Fruit fly (Drosophila melanogaster) whole organism, pupa: ENCODE results near the gene Atg5.

Source experiments
- CG10348 ChIP-seq: fragments of 200-800 bp; sonication (Bioruptor generic); IDR thresholded peaks from 2 replicates; pipeline ENCODE4 v1.3.6; 2022; ENCODE audit warnings: missing biosample characterization, missing genetic modification characterization
- CG12605 ChIP-seq: fragments of 200-800 bp; sonication (Bioruptor generic); IDR thresholded peaks from 2 replicates; pipeline ENCODE4 v1.3.6; 2022; ENCODE audit warnings: missing biosample characterization, missing genetic modification characterization
- CG13204 ChIP-seq: fragments of 200-800 bp; sonication (Bioruptor generic); optimal IDR thresholded peaks from 2 replicates; lab custom pipeline; 2018; ENCODE audit warnings: missing biosample characterization, mild to moderate bottlenecking, missing genetic modification characterization, moderate library complexity
- CG14655 ChIP-seq: fragments of 200-800 bp; sonication (Bioruptor generic); optimal IDR thresholded peaks from 3 replicates; lab custom pipeline; 2017; ENCODE audit warnings: mild to moderate bottlenecking, missing biosample characterization, missing genetic modification reagents, missing genetic modification characterization
- CG15710 ChIP-seq: fragments of 200-800 bp; sonication (Bioruptor generic); optimal IDR thresholded peaks from 2 replicates; lab custom pipeline; 2018; ENCODE audit warnings: missing biosample characterization, mild to moderate bottlenecking, missing genetic modification characterization, moderate library complexity
- CG17806 ChIP-seq: fragments of 200-800 bp; sonication (Bioruptor generic); optimal IDR thresholded peaks from 2 replicates; lab custom pipeline; 2018; ENCODE audit warnings: missing biosample characterization, mild to moderate bottlenecking, missing genetic modification characterization, moderate library complexity
- CG32121 ChIP-seq: fragments of 200-800 bp; sonication (Bioruptor generic); IDR thresholded peaks from 2 replicates; pipeline ENCODE4 v1.3.6; 2022; ENCODE audit warnings: missing biosample characterization, missing genetic modification characterization
- CG34367 ChIP-seq: fragments of 200-800 bp; sonication (Bioruptor generic); optimal IDR thresholded peaks from 2 replicates; lab custom pipeline; 2018; ENCODE audit warnings: missing biosample characterization, mild to moderate bottlenecking, missing genetic modification characterization
- CG4496 ChIP-seq: fragments of 200-800 bp; sonication (Bioruptor generic); IDR thresholded peaks from 3 replicates; pipeline ENCODE4 v1.3.6; 2022; ENCODE audit warnings: missing biosample characterization, missing genetic modification characterization
- CG8159 ChIP-seq: fragments of 200-800 bp; sonication (Bioruptor generic); optimal IDR thresholded peaks from 3 replicates; lab custom pipeline; 2018; ENCODE audit warnings: missing biosample characterization, mild to moderate bottlenecking, missing genetic modification characterization, moderate library complexity
- CG8301 ChIP-seq: fragments of 200-800 bp; sonication (Bioruptor generic); optimal IDR thresholded peaks from 2 replicates; lab custom pipeline; 2018; ENCODE audit warnings: missing biosample characterization, mild to moderate bottlenecking, missing genetic modification characterization
- CG9948 ChIP-seq: fragments of 200-800 bp; sonication (Bioruptor generic); optimal IDR thresholded peaks from 2 replicates; lab custom pipeline; 2018; ENCODE audit warnings: missing biosample characterization, mild to moderate bottlenecking, missing genetic modification characterization, moderate library complexity
- D1 ChIP-seq: fragments of 200-800 bp; sonication (Bioruptor generic); optimal IDR thresholded peaks from 2 replicates; lab custom pipeline; 2018; ENCODE audit warnings: missing biosample characterization, mild to moderate bottlenecking, missing genetic modification characterization, moderate library complexity
- EcR ChIP-seq: fragments of 200-800 bp; sonication (Bioruptor generic); optimal IDR thresholded peaks from 3 replicates; lab custom pipeline; 2019; ENCODE audit warnings: missing biosample characterization, missing genetic modification characterization, mild to moderate bottlenecking, moderate library complexity, missing genetic modification reagents
- Ets98B ChIP-seq: fragments of 200-800 bp; sonication (Bioruptor generic); IDR thresholded peaks from 2 replicates; pipeline ENCODE4 v1.3.6; 2022; ENCODE audit warnings: missing biosample characterization, missing genetic modification characterization
- Pif1A ChIP-seq: fragments of 200-800 bp; sonication (Bioruptor generic); optimal IDR thresholded peaks from 3 replicates; lab custom pipeline; 2016; ENCODE audit warnings: missing biosample characterization, missing genetic modification characterization
- Pif1B ChIP-seq: fragments of 200-800 bp; sonication (Bioruptor generic); optimal IDR thresholded peaks from 3 replicates; lab custom pipeline; 2016; ENCODE audit warnings: missing biosample characterization, missing genetic modification characterization
- Snoo ChIP-seq: fragments of 200-800 bp; sonication (Bioruptor generic); optimal IDR thresholded peaks from 3 replicates; lab custom pipeline; 2017; ENCODE audit warnings: missing biosample characterization, mild to moderate bottlenecking, missing genetic modification characterization, inconsistent platforms
- fd96Ca ChIP-seq: fragments of 200-800 bp; sonication (Bioruptor generic); IDR thresholded peaks from 3 replicates; pipeline ENCODE4 v1.3.6; 2022; ENCODE audit warnings: missing biosample characterization, missing genetic modification characterization
- gl ChIP-seq: fragments of 200-800 bp; sonication (Bioruptor generic); optimal IDR thresholded peaks from 2 replicates; lab custom pipeline; 2018; ENCODE audit warnings: missing biosample characterization, mild to moderate bottlenecking, missing genetic modification characterization
- rn ChIP-seq: fragments of 200-800 bp; sonication (Bioruptor generic); IDR thresholded peaks from 2 replicates; pipeline ENCODE4 v1.3.6; 2022; ENCODE audit warnings: missing biosample characterization, missing genetic modification characterization

Gene Atg5

DNA sequence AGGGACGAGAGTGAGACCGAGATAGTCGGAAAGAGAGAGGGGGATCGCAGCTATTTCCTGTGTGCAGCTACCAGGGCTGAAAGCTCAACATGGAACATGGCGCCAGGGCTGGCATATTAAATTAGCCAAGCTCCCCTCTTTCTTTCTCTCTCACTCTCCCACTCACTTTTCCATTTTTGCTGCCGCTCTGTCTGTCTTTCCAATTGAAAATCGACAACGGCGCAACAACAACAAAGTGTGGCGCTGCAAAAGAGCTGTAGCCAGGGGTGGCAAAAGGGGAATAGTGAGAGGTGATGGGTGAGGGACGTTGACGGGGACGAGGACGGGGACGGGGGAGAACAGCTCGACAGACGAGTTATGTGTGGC is 23.2 kb downstream of the Atg5 start:
- TF ChIP-seq CG9948 (tag; lab: Kevin White, UChicago) (peak; percentile 37), Pif1B (GFP tag; lab: Kevin White, UChicago) (peak; percentile 11), CG13204 (GFP tag; lab: Kevin White, UChicago) (no peak), CG10348 (GFP tag; lab: Robert Waterston, UW) (no peak), rn (no peak), CG34367 (tag; lab: Kevin White, UChicago) (peak; percentile 18), CG17806 (tag; lab: Kevin White, UChicago) (peak; percentile 40), Ets98B (peak; percentile 37), CG8301 (tag; lab: Kevin White, UChicago) (peak; percentile 17), Pif1A (GFP tag; lab: Kevin White, UChicago) (peak; percentile 16), Snoo (no peak), CG8159 (tag; lab: Kevin White, UChicago) (peak; percentile 62), CG15710 (tag; lab: Kevin White, UChicago) (peak; percentile 42), fd96Ca (GFP tag; lab: Robert Waterston, UW) (peak; percentile 73), CG32121 (GFP tag; lab: Robert Waterston, UW) (0 out of 2 replicates have a peak, but pooled peaks have one; percentile 40), CG14655 (GFP tag; lab: Kevin White, UChicago) (peak; percentile 21)
- TF ChIP-seq, all 21 proteins: peak for 12

DNA sequence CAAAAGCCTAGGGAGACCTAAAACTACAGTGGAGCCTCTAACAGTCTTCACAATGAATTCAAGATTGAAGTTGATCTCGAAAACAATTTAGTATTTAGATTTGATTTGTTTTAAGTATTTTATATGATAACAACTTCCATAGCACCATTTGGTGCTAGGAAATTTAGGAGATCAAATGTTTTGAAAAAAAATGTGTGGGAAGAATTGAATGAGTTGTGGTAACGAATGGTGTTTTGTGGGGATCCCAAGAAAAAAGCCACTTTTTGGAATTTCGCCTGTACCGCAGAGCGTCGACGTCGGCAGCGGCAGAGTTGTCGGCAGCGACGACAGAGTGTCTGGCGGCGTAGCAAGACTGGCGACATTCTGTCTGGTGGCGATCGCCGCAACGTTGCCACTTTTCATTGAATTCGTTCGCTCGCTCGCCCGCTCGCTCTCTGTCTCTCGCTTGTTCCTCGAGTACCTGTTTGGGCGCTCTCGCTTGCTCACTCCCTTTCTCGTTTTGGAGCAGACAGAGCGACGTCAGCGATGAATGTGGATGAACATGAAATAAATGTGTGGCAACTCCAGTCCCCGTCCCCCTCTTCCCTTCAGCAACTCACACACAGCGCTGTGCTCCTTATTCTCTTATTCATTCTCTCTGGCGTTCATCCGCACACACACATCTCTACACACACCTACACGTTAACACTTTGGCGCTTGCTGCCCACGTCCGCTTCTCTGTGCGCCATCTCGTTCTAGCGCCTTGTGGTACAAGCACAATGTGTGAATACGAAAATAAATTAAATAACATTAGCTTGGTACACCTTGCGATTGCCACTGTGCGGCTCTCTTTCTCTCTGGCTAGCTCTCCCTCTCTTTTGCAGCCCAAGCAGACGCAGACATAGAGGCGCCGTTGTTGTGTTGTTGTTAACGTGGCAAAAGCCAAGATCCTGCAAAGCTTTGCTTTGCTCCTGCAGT is 23.9 kb downstream of the Atg5 start:
- TF ChIP-seq CG12605, result no peak; the same call in 1 of the 2 replicates
- peak; percentile 46 for TF ChIP-seq CG32121 (GFP tag; lab: Robert Waterston, UW)
- TF ChIP-seq CG15710 (tag; lab: Kevin White, UChicago), result peak; percentile 71
- peak; percentile 34 for TF ChIP-seq EcR (GFP tag; lab: Kevin White, UChicago)
- TF ChIP-seq Pif1B (GFP tag; lab: Kevin White, UChicago), result peak; percentile 8
- peak; percentile 55 for TF ChIP-seq CG9948 (tag; lab: Kevin White, UChicago)
- peak; percentile 60 for TF ChIP-seq CG8301 (tag; lab: Kevin White, UChicago)
- no peak for TF ChIP-seq CG13204 (GFP tag; lab: Kevin White, UChicago)
- TF ChIP-seq CG10348 (GFP tag; lab: Robert Waterston, UW), result 0 out of 2 replicates have a peak, but pooled peaks have one; percentile 42
- TF ChIP-seq CG14655 (GFP tag; lab: Kevin White, UChicago), result peak; percentile 67
- TF ChIP-seq CG8159 (tag; lab: Kevin White, UChicago), result peak; percentile 75
- TF ChIP-seq CG34367 (tag; lab: Kevin White, UChicago), result peak; percentile 44
- no peak for TF ChIP-seq gl (tag; lab: Kevin White, UChicago)
- TF ChIP-seq fd96Ca (GFP tag; lab: Robert Waterston, UW), result peak; percentile 27
- peak; percentile 52 for TF ChIP-seq Pif1A (GFP tag; lab: Kevin White, UChicago)
- TF ChIP-seq Snoo, result peak; percentile 19
- TF ChIP-seq rn, result peak; percentile 22; the same call in 1 of the 2 replicates
- no peak for TF ChIP-seq D1 (tag; lab: Kevin White, UChicago)
- TF ChIP-seq Ets98B, result peak; percentile 4
- peak; percentile 60 for TF ChIP-seq CG17806 (tag; lab: Kevin White, UChicago)
- no peak; the same call in 2 of the 3 replicates for TF ChIP-seq CG4496 (GFP tag; lab: Robert Waterston, UW)

DNA sequence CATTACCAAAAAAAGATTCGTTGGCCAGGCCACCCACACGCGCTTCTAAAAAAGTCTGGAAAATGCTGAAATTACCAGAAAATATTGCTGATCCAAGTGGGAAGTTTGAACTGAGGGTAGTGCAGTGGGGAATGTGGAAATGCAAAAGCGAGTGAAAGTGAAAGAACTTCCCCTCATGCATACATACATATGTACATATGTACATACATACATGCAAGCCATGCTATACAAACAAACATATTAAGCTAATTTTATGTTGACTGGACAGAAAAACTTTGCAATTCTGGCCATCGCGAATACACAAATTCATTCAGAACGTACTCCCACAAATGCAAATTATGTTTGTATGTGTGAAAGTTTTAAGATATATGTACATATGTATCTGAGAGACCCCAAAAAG is 25.2 kb downstream of the Atg5 start:
- TF ChIP-seq CG34367 (tag; lab: Kevin White, UChicago) (no peak), EcR (GFP tag; lab: Kevin White, UChicago) (no peak), CG32121 (GFP tag; lab: Robert Waterston, UW) (no peak), rn (no peak), CG8301 (tag; lab: Kevin White, UChicago) (no peak), Ets98B (no peak), Pif1B (GFP tag; lab: Kevin White, UChicago) (no peak), CG14655 (GFP tag; lab: Kevin White, UChicago) (no peak), CG12605 (no peak), CG4496 (GFP tag; lab: Robert Waterston, UW) (no peak), CG10348 (GFP tag; lab: Robert Waterston, UW) (no peak), gl (tag; lab: Kevin White, UChicago) (no peak), CG9948 (tag; lab: Kevin White, UChicago) (no peak), CG13204 (GFP tag; lab: Kevin White, UChicago) (no peak), CG8159 (tag; lab: Kevin White, UChicago) (no peak), D1 (tag; lab: Kevin White, UChicago) (no peak), fd96Ca (GFP tag; lab: Robert Waterston, UW) (no peak), Snoo (no peak), Pif1A (GFP tag; lab: Kevin White, UChicago) (no peak)

DNA sequence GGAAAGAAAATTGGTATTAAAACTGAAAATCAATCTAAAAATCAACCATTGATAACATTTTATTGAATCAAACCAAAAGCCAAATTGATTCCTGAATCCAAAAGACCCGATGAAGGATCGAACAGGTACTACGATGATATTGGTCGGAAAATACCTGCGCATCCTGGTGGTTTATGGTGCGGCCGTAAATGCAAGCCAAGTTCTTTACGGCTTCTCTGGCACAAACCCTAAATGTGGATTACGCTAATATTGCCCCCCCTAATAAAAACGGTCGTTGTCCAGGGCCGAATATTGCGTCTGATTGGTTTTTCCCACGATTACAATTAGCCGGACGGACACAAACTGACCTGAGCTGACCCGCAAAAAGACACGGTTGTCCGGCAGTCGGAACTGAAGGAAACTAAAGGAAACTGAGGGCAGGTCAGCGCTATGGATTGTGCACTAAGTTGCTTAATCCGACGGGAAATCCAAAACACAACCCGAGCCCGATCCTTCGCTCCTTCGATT is 26.8 kb downstream of the Atg5 start:
- TF ChIP-seq CG10348 (GFP tag; lab: Robert Waterston, UW) (no peak), Ets98B (no peak), fd96Ca (GFP tag; lab: Robert Waterston, UW) (no peak), Snoo (no peak), EcR (GFP tag; lab: Kevin White, UChicago) (no peak), Pif1A (GFP tag; lab: Kevin White, UChicago) (no peak), CG34367 (tag; lab: Kevin White, UChicago) (no peak), CG8301 (tag; lab: Kevin White, UChicago) (no peak), CG8159 (tag; lab: Kevin White, UChicago) (no peak), D1 (tag; lab: Kevin White, UChicago) (no peak), CG13204 (GFP tag; lab: Kevin White, UChicago) (no peak), CG15710 (tag; lab: Kevin White, UChicago) (no peak), CG14655 (GFP tag; lab: Kevin White, UChicago) (no peak)
